Fruit fly (Drosophila melanogaster) whole organism, pupa: ENCODE data around the gene Mcm10.

ENCODE experiments used
- CG12605 ChIP-seq: fragments of 200-800 bp; sonication (Bioruptor generic); IDR thresholded peaks from 2 replicates; pipeline ENCODE4 v1.3.6; 2022; ENCODE audit warnings: missing biosample characterization, missing genetic modification characterization
- CG14655 ChIP-seq: fragments of 200-800 bp; sonication (Bioruptor generic); optimal IDR thresholded peaks from 3 replicates; lab custom pipeline; 2017; ENCODE audit warnings: mild to moderate bottlenecking, missing biosample characterization, missing genetic modification reagents, missing genetic modification characterization
- CG17806 ChIP-seq: fragments of 200-800 bp; sonication (Bioruptor generic); optimal IDR thresholded peaks from 2 replicates; lab custom pipeline; 2018; ENCODE audit warnings: missing biosample characterization, mild to moderate bottlenecking, missing genetic modification characterization, moderate library complexity
- CG34367 ChIP-seq: fragments of 200-800 bp; sonication (Bioruptor generic); optimal IDR thresholded peaks from 2 replicates; lab custom pipeline; 2018; ENCODE audit warnings: missing biosample characterization, mild to moderate bottlenecking, missing genetic modification characterization
- CG4496 ChIP-seq: fragments of 200-800 bp; sonication (Bioruptor generic); IDR thresholded peaks from 3 replicates; pipeline ENCODE4 v1.3.6; 2022; ENCODE audit warnings: missing biosample characterization, missing genetic modification characterization
- CG8159 ChIP-seq: fragments of 200-800 bp; sonication (Bioruptor generic); optimal IDR thresholded peaks from 3 replicates; lab custom pipeline; 2018; ENCODE audit warnings: missing biosample characterization, mild to moderate bottlenecking, missing genetic modification characterization, moderate library complexity
- CG8301 ChIP-seq: fragments of 200-800 bp; sonication (Bioruptor generic); optimal IDR thresholded peaks from 2 replicates; lab custom pipeline; 2018; ENCODE audit warnings: missing biosample characterization, mild to moderate bottlenecking, missing genetic modification characterization
- CG9948 ChIP-seq: fragments of 200-800 bp; sonication (Bioruptor generic); optimal IDR thresholded peaks from 2 replicates; lab custom pipeline; 2018; ENCODE audit warnings: missing biosample characterization, mild to moderate bottlenecking, missing genetic modification characterization, moderate library complexity
- D1 ChIP-seq: fragments of 200-800 bp; sonication (Bioruptor generic); optimal IDR thresholded peaks from 2 replicates; lab custom pipeline; 2018; ENCODE audit warnings: missing biosample characterization, mild to moderate bottlenecking, missing genetic modification characterization, moderate library complexity
- Pif1B ChIP-seq: fragments of 200-800 bp; sonication (Bioruptor generic); optimal IDR thresholded peaks from 3 replicates; lab custom pipeline; 2016; ENCODE audit warnings: missing biosample characterization, missing genetic modification characterization
- Snoo ChIP-seq: fragments of 200-800 bp; sonication (Bioruptor generic); optimal IDR thresholded peaks from 3 replicates; lab custom pipeline; 2017; ENCODE audit warnings: missing biosample characterization, mild to moderate bottlenecking, missing genetic modification characterization, inconsistent platforms

DNA sequence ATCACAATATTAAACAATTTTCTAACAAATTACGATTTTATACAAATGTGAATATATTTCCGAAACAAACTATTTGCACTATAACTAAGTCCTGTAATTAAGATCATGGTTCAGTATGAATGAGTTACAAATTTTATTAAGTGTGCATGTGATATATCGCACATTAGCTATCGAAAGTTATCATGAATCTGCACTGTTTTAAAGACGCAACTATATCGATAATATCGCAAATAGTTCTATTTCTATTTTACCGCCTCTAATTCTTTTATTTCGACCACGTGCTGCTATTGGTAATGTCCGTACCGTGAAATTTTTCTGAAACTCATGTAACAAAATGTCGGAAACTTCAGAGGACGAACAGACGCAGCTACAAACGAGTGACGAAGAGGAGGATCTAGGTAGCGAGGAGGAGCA lies 36.8 kb upstream of the Mcm10 start, which contains the start of gene pths:
- TF ChIP-seq CG8159 (tag; lab: Kevin White, UChicago) (no peak), CG9948 (tag; lab: Kevin White, UChicago) (no peak), CG12605 (GFP tag; lab: Robert Waterston, UW) (no peak), CG4496 (GFP tag; lab: Robert Waterston, UW) (no peak), D1 (tag; lab: Kevin White, UChicago) (no peak), CG8301 (no peak), CG34367 (tag; lab: Kevin White, UChicago) (peak; percentile 6), CG14655 (GFP tag; lab: Kevin White, UChicago) (no peak), Pif1B (GFP tag; lab: Kevin White, UChicago) (no peak), Snoo (tag; lab: Kevin White, UChicago) (no peak), CG17806 (tag; lab: Kevin White, UChicago) (peak; percentile 5)
